Fruit fly (Drosophila melanogaster) Kc167 (cell line): ENCODE measurements around the gene Mst89B.

Experiments used
- Myc ChIP-seq: fragments of >200 bp; optimal IDR thresholded peaks from 2 replicates; lab custom pipeline; 2017; ENCODE audit warnings: missing external identifiers
- Sin3A ChIP-seq: fragments of >200 bp; optimal IDR thresholded peaks from 2 replicates; lab custom pipeline; 2018; ENCODE audit warnings: missing external identifiers
- h ChIP-seq: fragments of >200 bp; optimal IDR thresholded peaks from 3 replicates; lab custom pipeline; 2018; ENCODE audit warnings: missing external identifiers
- insv ChIP-seq: fragments of >200 bp; optimal IDR thresholded peaks from 3 replicates; lab custom pipeline; 2018; ENCODE audit warnings: missing external identifiers
- psq ChIP-seq: fragments of >200 bp; optimal IDR thresholded peaks from 2 replicates; lab custom pipeline; 2017; ENCODE audit warnings: missing external identifiers
- ttk ChIP-seq: sonication (Bioruptor generic); optimal IDR thresholded peaks from 2 replicates; lab custom pipeline; 2017; ENCODE audit warnings: missing external identifiers

The Mst89B gene

DNA sequence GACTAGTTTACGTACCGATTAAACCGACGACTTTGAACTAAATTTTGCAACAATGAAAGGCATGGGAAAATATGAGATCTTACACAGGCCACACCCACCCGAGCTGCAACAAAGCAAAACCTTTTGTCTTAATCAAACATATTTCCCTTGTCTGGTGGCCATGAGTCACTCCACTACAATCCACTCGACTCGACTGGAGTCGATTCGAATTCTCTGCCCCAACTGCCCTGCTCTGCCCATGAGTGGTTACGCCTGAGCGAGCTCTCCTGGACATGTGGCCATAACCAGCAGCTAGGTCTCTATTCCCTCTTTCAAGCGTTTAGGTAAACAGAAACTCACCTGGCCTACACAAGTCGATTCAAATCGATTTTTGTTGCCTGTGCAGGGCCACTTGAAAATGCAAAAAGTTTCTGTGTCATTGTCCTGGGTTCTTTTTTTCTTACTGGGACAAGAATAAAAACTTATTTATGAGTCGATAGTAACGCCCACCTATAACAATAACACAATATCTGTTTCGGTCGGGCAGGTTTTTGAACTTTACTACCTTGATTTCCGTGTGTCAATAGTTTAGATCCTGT lies 22.0 kb downstream of the Mst89B start:
- TF ChIP-seq psq: no peak
- no peak for TF ChIP-seq ttk (lab: Kevin White, UChicago)
- no peak for TF ChIP-seq h
- TF ChIP-seq insv (lab: Kevin White, UChicago): no peak
- TF ChIP-seq Sin3A: no peak

DNA sequence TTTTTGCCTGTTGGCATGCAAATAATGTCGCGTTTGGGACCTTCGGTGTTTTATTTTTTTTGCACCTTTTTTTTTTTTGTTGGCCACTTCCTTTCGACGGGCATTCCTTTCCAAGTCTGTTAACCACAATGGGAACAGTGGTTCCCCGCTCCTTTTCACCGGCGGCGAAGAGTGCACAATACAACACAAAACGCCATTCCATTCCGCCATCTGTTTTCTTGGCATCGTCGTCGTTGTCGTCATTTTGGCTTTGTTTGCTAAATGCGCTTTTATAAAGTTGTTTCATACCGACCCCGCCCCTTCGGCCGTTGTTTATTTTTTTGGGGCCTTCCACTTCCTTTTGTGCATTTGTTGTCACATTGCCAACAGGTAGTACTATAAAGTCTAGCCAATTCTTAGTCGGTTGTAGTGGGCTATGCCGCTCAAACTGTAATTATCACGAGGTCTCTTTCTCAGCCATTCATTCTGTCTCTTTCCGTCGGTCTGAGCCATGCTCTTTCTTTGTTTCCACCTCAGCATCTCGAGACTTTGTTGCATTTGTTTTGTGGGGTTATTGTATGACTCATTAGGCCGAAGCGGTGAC lies 23.5 kb downstream of the Mst89B start:
- TF ChIP-seq ttk (lab: Kevin White, UChicago) (no peak), Sin3A (no peak), insv (lab: Kevin White, UChicago) (no peak), psq (no peak), h (no peak), Myc (lab: Kevin White, UChicago) (no peak)

DNA sequence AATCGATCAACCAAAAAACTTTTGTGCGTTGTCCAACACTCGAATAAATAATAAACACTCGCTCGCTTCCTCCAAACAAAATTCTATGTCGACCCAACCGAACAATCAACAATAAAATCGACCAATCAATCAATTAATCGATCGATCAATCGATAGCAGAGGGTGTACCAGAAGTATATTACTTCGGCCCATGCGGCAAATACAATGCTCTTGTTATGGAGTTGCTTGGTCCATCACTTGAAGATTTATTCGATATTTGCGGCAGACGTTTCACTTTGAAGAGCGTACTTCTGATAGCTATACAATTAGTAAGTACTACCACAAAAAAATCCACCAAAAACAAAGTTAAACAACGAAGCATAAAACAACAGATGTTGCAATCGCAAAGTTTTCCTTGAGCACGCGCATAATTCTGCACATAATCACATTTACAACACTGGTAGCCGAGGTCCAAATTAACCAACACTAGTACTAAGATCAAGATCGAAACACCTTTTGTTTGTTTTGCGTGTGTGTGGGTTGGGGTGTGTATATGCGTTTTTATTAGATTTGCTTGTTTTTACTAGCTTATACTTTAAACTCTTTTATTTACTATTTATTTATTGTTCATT lies 28.8 kb downstream of the Mst89B start:
- TF ChIP-seq Myc (lab: Kevin White, UChicago): no peak
- TF ChIP-seq Sin3A: no peak
- no peak for TF ChIP-seq insv (lab: Kevin White, UChicago)
- TF ChIP-seq psq: no peak
- TF ChIP-seq h: no peak
- TF ChIP-seq ttk (lab: Kevin White, UChicago): no peak

DNA sequence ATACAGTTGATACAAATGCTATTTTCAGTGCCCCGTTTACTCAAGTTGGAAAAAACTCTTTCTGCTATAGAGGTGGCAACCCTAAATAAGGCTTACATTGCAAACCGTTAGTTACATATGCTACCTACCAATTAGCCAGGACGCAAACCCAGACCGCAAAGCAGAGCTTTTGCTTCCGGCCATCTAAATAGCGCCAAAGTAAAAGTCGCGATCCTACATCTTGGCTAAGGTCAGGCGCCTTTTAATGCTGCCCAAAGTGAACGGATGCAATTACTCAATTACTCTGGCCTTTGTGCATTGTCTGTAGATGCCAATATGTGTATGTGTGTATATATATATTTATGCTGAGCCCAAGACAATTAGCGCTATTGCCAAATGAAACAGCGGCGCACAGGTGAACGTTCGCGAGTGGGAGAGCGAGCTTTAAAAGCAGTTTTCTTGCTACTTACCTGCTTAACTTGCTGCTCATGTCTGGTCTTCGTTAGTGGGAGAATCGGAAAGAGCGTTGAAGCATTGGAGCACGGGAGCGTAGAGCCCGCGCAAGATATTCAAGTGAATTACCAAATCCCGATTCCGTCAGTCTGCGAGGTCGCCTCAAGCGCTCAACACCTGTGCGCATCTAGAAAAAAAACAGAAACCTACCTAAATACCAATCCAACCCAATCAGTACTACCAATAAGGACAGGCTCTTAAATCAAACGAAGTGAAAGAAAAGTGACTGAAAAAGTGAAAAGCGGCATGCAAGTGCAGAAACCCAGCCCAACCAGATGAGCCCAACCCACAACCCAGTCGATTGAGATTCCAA lies 38.6 kb downstream of the Mst89B start, which contains the start of gene Zip89B:
Zip89B (plus strand) TSS at position 574 of the 805 bp plus-strand sequence.
- TF ChIP-seq h: no peak
- no peak for TF ChIP-seq insv (lab: Kevin White, UChicago)
- TF ChIP-seq psq: no peak
- TF ChIP-seq ttk (lab: Kevin White, UChicago): no peak

DNA sequence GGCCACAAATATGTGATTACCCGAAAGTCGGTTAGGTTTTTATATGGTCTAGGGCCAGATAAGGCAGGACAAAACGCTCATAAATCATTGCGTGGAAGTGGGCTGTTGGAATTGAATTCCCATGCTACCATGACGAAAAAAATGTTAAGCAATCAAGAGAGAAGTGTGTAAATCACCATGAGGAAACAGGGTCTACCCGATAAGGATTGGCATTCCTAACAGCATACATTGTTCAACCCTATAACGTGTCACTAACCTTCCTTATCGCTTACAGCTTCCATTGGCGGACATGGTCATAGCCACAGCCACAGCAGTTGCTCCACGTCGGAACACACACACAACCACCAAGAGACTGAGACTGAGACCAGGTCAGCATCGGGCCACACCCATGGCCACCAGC lies 41.2 kb downstream of the Mst89B start:
- TF ChIP-seq psq (no peak), ttk (lab: Kevin White, UChicago) (no peak), insv (lab: Kevin White, UChicago) (no peak), Sin3A (no peak), h (no peak), Myc (lab: Kevin White, UChicago) (no peak)

DNA sequence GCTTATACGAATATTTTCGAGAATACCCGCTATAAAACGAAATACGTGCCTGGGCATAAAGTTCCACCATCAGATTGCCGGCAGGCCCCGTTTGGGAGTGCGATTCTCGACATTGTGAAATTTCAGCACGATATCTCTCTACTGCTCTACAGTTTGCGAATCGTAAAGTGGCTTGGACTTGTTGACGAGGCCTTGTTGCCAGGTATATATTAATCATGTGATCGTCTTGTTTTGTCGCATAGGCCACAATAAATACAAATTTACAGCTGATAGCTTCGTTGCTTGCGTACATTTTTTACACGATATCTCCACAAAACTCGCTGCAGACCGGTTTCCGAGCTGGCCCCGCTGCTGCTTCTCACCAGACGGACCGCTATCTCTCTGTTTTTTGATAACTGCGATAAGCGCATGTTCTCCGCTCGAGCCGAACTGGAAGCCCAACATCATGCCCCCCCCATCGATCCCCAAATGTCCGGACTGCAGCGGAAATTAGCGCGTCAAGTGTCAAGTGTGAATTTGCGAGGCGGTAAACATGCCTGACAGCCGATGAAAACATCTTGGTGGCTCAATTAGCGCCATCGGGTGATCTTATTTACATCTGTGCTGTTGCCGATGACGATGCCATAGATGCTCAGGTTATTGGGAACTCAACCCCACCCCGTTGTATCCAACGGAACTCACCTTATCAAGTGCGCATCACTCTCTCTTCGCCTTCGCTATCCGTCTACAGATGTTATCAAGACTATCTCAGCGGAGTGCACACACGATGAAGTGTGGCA lies 42.7 kb downstream of the Mst89B start:
- TF ChIP-seq Sin3A (no peak), insv (lab: Kevin White, UChicago) (no peak), ttk (lab: Kevin White, UChicago) (no peak), Myc (lab: Kevin White, UChicago) (no peak), h (no peak), psq (no peak)

DNA sequence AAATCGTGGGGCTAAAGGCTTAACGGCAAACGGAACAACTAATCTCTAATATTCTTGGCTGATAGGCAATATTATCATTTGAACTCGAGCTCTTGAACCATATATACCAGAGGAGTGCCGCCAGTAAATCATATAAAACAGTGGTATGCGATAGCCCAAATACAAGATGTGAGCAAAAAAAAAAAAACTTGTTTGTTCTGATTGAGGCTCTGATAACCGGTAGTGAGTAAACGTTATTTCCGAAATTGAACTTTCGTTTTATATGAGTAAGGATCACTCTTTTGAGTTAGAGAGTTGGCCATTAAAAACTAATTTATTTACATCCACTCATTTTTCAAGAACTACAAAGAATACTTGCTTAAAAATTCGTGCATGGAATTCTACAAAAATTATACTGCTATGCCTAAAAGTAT lies 43.3 kb downstream of the Mst89B start:
- TF ChIP-seq insv (lab: Kevin White, UChicago) (no peak), ttk (lab: Kevin White, UChicago) (no peak), Sin3A (no peak), h (no peak), Myc (lab: Kevin White, UChicago) (no peak), psq (no peak)

DNA sequence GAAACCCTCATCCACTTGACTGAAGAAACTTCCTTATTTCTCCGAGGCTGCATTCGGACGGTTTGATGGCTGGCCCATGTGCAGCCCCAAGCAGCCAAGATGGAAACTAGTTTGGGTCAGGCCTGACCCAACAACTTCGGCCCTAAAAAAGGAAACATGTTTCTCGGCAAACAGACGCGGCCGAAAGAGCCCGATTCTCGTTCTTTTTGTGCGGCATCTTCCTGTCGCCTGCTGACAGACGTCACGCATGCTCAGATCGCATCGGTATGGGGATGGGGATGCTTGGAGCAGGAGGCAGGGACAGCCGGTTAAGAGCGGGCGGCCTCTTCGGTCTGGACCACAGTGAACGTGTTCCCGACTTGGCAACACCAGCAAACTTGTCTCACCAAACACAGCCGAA lies 49.9 kb downstream of the Mst89B start:
- no peak for TF ChIP-seq ttk (lab: Kevin White, UChicago)
- no peak for TF ChIP-seq Sin3A
- no peak for TF ChIP-seq psq
- TF ChIP-seq Myc (lab: Kevin White, UChicago): no peak
- TF ChIP-seq insv (lab: Kevin White, UChicago): no peak
- TF ChIP-seq h: no peak
